Fruit fly (Drosophila melanogaster) whole organism, embryonic: ENCODE measurements around the gene CG7362.

ENCODE experiments used
- Antp ChIP-seq: fragments of 200-800 bp; sonication (Bioruptor generic); optimal IDR thresholded peaks from 3 replicates; lab custom pipeline; 2016; ENCODE audit warnings: missing biosample characterization, missing genetic modification characterization
- Atf3 ChIP-seq: fragments of 200-800 bp; sonication (Bioruptor generic); optimal IDR thresholded peaks from 3 replicates; lab custom pipeline; 2016; ENCODE audit warnings: missing biosample characterization, missing genetic modification characterization
- B-H1 ChIP-seq: fragments of 200-800 bp; sonication (Bioruptor generic); IDR thresholded peaks from 3 replicates; pipeline ENCODE4 v1.3.6; 2022; ENCODE audit warnings: missing biosample characterization, missing genetic modification characterization
- CG10462 ChIP-seq: fragments of 200-800 bp; sonication (Bioruptor generic); optimal IDR thresholded peaks from 2 replicates; lab custom pipeline; 2016; ENCODE audit warnings: missing biosample characterization, missing genetic modification characterization
- CG11093 ChIP-seq: fragments of 200-800 bp; sonication (Bioruptor generic); IDR thresholded peaks from 3 replicates; pipeline ENCODE4 v1.3.6; 2022; ENCODE audit warnings: missing biosample characterization, missing genetic modification characterization
- CG11504 ChIP-seq: fragments of 200-800 bp; sonication (Bioruptor generic); optimal IDR thresholded peaks from 3 replicates; lab custom pipeline; 2019; ENCODE audit warnings: missing biosample characterization, mild to moderate bottlenecking, missing genetic modification characterization, moderate library complexity
- CG14014 ChIP-seq: fragments of 200-800 bp; sonication (Bioruptor generic); IDR thresholded peaks from 2 replicates; pipeline ENCODE4 v1.3.6; 2022; ENCODE audit warnings: missing biosample characterization, missing genetic modification characterization
- CG15479 ChIP-seq: fragments of 200-800 bp; sonication (Bioruptor generic); optimal IDR thresholded peaks from 3 replicates; lab custom pipeline; 2019; ENCODE audit warnings: missing biosample characterization, mild to moderate bottlenecking, missing genetic modification characterization, moderate library complexity
- CG16815 ChIP-seq: fragments of 200-800 bp; sonication (Bioruptor generic); optimal IDR thresholded peaks from 3 replicates; lab custom pipeline; 2017; ENCODE audit warnings: missing biosample characterization, mild to moderate bottlenecking, missing genetic modification characterization
- CG18011 ChIP-seq: fragments of 200-800 bp; sonication (Bioruptor generic); optimal IDR thresholded peaks from 2 replicates; lab custom pipeline; 2017; ENCODE audit warnings: missing biosample characterization, missing genetic modification characterization, mild to moderate bottlenecking, moderate library complexity, missing genotype
- CG18476 ChIP-seq: fragments of 200-800 bp; sonication (Bioruptor generic); optimal IDR thresholded peaks from 2 replicates; lab custom pipeline; 2016; ENCODE audit warnings: missing biosample characterization, mild to moderate bottlenecking, missing genetic modification characterization
- CG2199 ChIP-seq: fragments of 200-800 bp; sonication (Bioruptor generic); IDR thresholded peaks from 3 replicates; pipeline ENCODE4 v1.3.6; 2022; ENCODE audit warnings: missing biosample characterization, missing genetic modification characterization
- CG33213 ChIP-seq: fragments of 200-800 bp; sonication (Bioruptor generic); optimal IDR thresholded peaks from 3 replicates; lab custom pipeline; 2016; ENCODE audit warnings: missing biosample characterization, missing genetic modification characterization
- CG3995 ChIP-seq: fragments of 200-800 bp; sonication (Bioruptor generic); optimal IDR thresholded peaks from 3 replicates; lab custom pipeline; 2016; ENCODE audit warnings: missing biosample characterization, missing genetic modification characterization
- CG9797 ChIP-seq: fragments of 200-800 bp; sonication (Bioruptor generic); optimal IDR thresholded peaks from 3 replicates; lab custom pipeline; 2018; ENCODE audit warnings: missing biosample characterization, mild to moderate bottlenecking, missing genetic modification characterization
- CG9932 ChIP-seq: fragments of 200-800 bp; sonication (Bioruptor generic); IDR thresholded peaks from 2 replicates; pipeline ENCODE4 v1.3.6; 2022; ENCODE audit warnings: missing biosample characterization, missing genetic modification characterization
- CTCF ChIP-seq: fragments of 200-800 bp; sonication (Bioruptor generic); optimal IDR thresholded peaks from 2 replicates; lab custom pipeline; 2017; ENCODE audit warnings: missing biosample characterization, mild to moderate bottlenecking, missing genetic modification characterization, moderate library complexity
- Dip2 ChIP-seq: fragments of 200-800 bp; sonication (Bioruptor generic); IDR thresholded peaks from 2 replicates; pipeline ENCODE4 v1.3.6; 2022; ENCODE audit warnings: missing biosample characterization, missing genetic modification characterization
- Dll ChIP-seq: fragments of 200-800 bp; sonication (Bioruptor generic); IDR thresholded peaks from 4 replicates; pipeline ENCODE4 v1.3.6; 2022; ENCODE audit warnings: missing biosample characterization, missing genetic modification characterization; ENCODE audit not compliant: partially characterized antibody
- Doc3 ChIP-seq: fragments of 200-800 bp; sonication (Bioruptor generic); IDR thresholded peaks from 3 replicates; pipeline ENCODE4 v1.3.6; 2022; ENCODE audit warnings: missing biosample characterization, missing genetic modification characterization; ENCODE audit not compliant: partially characterized antibody
- Dref ChIP-seq: fragments of 200-800 bp; sonication (Bioruptor generic); IDR thresholded peaks from 2 replicates; pipeline ENCODE4 v1.3.6; 2022; ENCODE audit warnings: missing biosample characterization, missing genetic modification characterization
- E2f2 ChIP-seq: fragments of 200-800 bp; sonication (Bioruptor generic); IDR thresholded peaks from 2 replicates; pipeline ENCODE4 v1.3.6; 2022; ENCODE audit warnings: missing biosample characterization, missing genetic modification characterization
- Eip74EF ChIP-seq, 2 experiments: fragments of 200-800 bp in 1 of 2; fragments of >200 bp in 1 of 2; sonication (Bioruptor generic) in 1 of 2; optimal IDR thresholded peaks; 2 replicates each; lab custom pipeline; 2017 to 2019; ENCODE audit warnings: missing biosample characterization in 2 of 2, missing genetic modification characterization in 2 of 2, mild to moderate bottlenecking in 1 of 2, moderate library complexity in 1 of 2
- Fer3 ChIP-seq: fragments of 200-800 bp; sonication (Bioruptor generic); optimal IDR thresholded peaks from 2 replicates; lab custom pipeline; 2018; ENCODE audit warnings: missing biosample characterization, mild to moderate bottlenecking, missing genetic modification characterization, moderate library complexity
- HLH4C ChIP-seq: fragments of 200-800 bp; sonication (Bioruptor generic); IDR thresholded peaks from 3 replicates; pipeline ENCODE4 v1.3.6; 2022; ENCODE audit warnings: missing biosample characterization, missing genetic modification characterization; ENCODE audit not compliant: partially characterized antibody
- Hand ChIP-seq: fragments of 200-800 bp; sonication (Bioruptor generic); optimal IDR thresholded peaks from 2 replicates; lab custom pipeline; 2017; ENCODE audit warnings: mild to moderate bottlenecking, missing biosample characterization, missing genetic modification reagents, missing genetic modification characterization
- MESR4 ChIP-seq: fragments of 200-800 bp; sonication (Bioruptor generic); optimal IDR thresholded peaks from 2 replicates; lab custom pipeline; 2018; ENCODE audit warnings: missing biosample characterization, mild to moderate bottlenecking, missing genetic modification characterization, moderate library complexity
- Meics ChIP-seq: fragments of 200-800 bp; sonication (Bioruptor generic); optimal IDR thresholded peaks from 2 replicates; lab custom pipeline; 2017; ENCODE audit warnings: missing biosample characterization, mild to moderate bottlenecking, missing genetic modification characterization
- Rfx ChIP-seq: fragments of 200-800 bp; sonication (Bioruptor generic); IDR thresholded peaks from 2 replicates; pipeline ENCODE4 v1.3.6; 2022; ENCODE audit warnings: missing biosample characterization, missing genetic modification characterization
- ap ChIP-seq: fragments of 200-800 bp; sonication (Bioruptor generic); IDR thresholded peaks from 2 replicates; pipeline ENCODE4 v1.3.6; 2022; ENCODE audit warnings: missing biosample characterization, missing genetic modification characterization
- br ChIP-seq: fragments of >200 bp; optimal IDR thresholded peaks from 2 replicates; lab custom pipeline; 2017
- dati ChIP-seq: fragments of 200-800 bp; sonication (Bioruptor generic); IDR thresholded peaks from 2 replicates; pipeline ENCODE4 v1.3.6; 2022; ENCODE audit warnings: missing biosample characterization, missing genetic modification characterization
- dmrt11E ChIP-seq: fragments of 200-800 bp; sonication (Bioruptor generic); optimal IDR thresholded peaks from 3 replicates; lab custom pipeline; 2018; ENCODE audit warnings: missing biosample characterization, mild to moderate bottlenecking, missing genetic modification characterization, moderate library complexity
- exex ChIP-seq: fragments of 200-800 bp; sonication (Bioruptor generic); optimal IDR thresholded peaks from 4 replicates; lab custom pipeline; 2018; ENCODE audit warnings: missing biosample characterization, mild to moderate bottlenecking, missing genetic modification characterization, moderate library complexity
- gfzf ChIP-seq: fragments of 200-800 bp; sonication (Bioruptor generic); optimal IDR thresholded peaks from 2 replicates; lab custom pipeline; 2016; ENCODE audit warnings: missing biosample characterization, mild to moderate bottlenecking, missing genetic modification characterization, moderate library complexity
- hkb ChIP-seq, 2 experiments: fragments of 200-800 bp in 1 of 2; fragments of >200 bp in 1 of 2; sonication (Bioruptor generic) in 1 of 2; IDR thresholded peaks in 1 of 2; optimal IDR thresholded peaks in 1 of 2; 2 replicates each; pipeline versions ENCODE4 v1.3.6 to Lab custom; 2017 to 2022; ENCODE audit warnings: missing biosample characterization in 1 of 2, missing genetic modification characterization in 1 of 2
- jigr1 ChIP-seq: fragments of 200-800 bp; sonication (Bioruptor generic); IDR thresholded peaks from 3 replicates; pipeline ENCODE4 v1.3.6; 2022; ENCODE audit warnings: missing biosample characterization, missing genetic modification characterization
- oc ChIP-seq: fragments of 200-800 bp; sonication (Bioruptor generic); optimal IDR thresholded peaks from 2 replicates; lab custom pipeline; 2018; ENCODE audit warnings: missing biosample characterization, mild to moderate bottlenecking, missing genetic modification characterization, moderate library complexity
- pfk ChIP-seq: fragments of 200-800 bp; sonication (Bioruptor generic); optimal IDR thresholded peaks from 2 replicates; lab custom pipeline; 2018; ENCODE audit warnings: missing biosample characterization, mild to moderate bottlenecking, missing genetic modification characterization, moderate library complexity
- prd ChIP-seq, 3 experiments: fragments of >200 bp in 2 of 3; fragments of 200-800 bp in 1 of 3; sonication (Bioruptor generic) in 1 of 3; optimal IDR thresholded peaks in 2 of 3; IDR thresholded peaks in 1 of 3; 2 replicates in 2 of 3; 3 replicates in 1 of 3; pipeline versions ENCODE4 v1.3.6 to Lab custom; 2017 to 2022; ENCODE audit warnings: missing biosample characterization in 1 of 3, missing genetic modification characterization in 1 of 3
- psq ChIP-seq: fragments of 200-800 bp; sonication (Bioruptor generic); optimal IDR thresholded peaks from 2 replicates; lab custom pipeline; 2017; ENCODE audit warnings: missing biosample characterization, missing genetic modification characterization
- repo ChIP-seq: fragments of 200-800 bp; sonication (Bioruptor generic); optimal IDR thresholded peaks from 2 replicates; lab custom pipeline; 2016; ENCODE audit warnings: missing biosample characterization, missing genetic modification characterization
- sim ChIP-seq: fragments of 200-800 bp; sonication (Bioruptor generic); IDR thresholded peaks from 2 replicates; pipeline ENCODE4 v1.3.6; 2022; ENCODE audit warnings: missing biosample characterization, missing genetic modification characterization
- so ChIP-seq: fragments of 200-800 bp; sonication (Bioruptor generic); IDR thresholded peaks from 3 replicates; pipeline ENCODE4 v1.3.6; 2022; ENCODE audit warnings: missing biosample characterization, missing genetic modification characterization
- tap ChIP-seq: fragments of 200-800 bp; optimal IDR thresholded peaks from 3 replicates; lab custom pipeline; 2019; ENCODE audit warnings: missing biosample characterization, mild to moderate bottlenecking, missing genetic modification characterization, moderate library complexity
- tll ChIP-seq, 2 experiments: fragments of 200-800 bp in 1 of 2; fragments of >200 bp in 1 of 2; sonication (Bioruptor generic) in 1 of 2; optimal IDR thresholded peaks; 2 replicates each; lab custom pipeline; 2017 to 2019; ENCODE audit warnings: missing biosample characterization in 2 of 2, missing genetic modification characterization in 2 of 2, mild to moderate bottlenecking in 1 of 2, moderate library complexity in 1 of 2
- wek ChIP-seq: fragments of 200-800 bp; sonication (Bioruptor generic); optimal IDR thresholded peaks from 3 replicates; lab custom pipeline; 2018; ENCODE audit warnings: missing biosample characterization, mild to moderate bottlenecking, missing genetic modification characterization, moderate library complexity
- wor ChIP-seq: fragments of 200-800 bp; sonication (Bioruptor generic); IDR thresholded peaks from 2 replicates; pipeline ENCODE4 v1.3.6; 2022; ENCODE audit warnings: missing biosample characterization, missing genetic modification characterization
- zfh2 ChIP-seq: fragments of 200-800 bp; sonication (Bioruptor generic); optimal IDR thresholded peaks from 2 replicates; lab custom pipeline; 2016; ENCODE audit warnings: missing biosample characterization, missing genetic modification characterization

Gene CG7362

dm6 chr3R:14723671-14724500, 30.4 kb downstream of the CG7362 start, which contains the start of gene kibra (continued):
- TF ChIP-seq CG9797 (GFP tag; lab: Kevin White, UChicago), result peak; percentile 76
- TF ChIP-seq dati, result no peak
- TF ChIP-seq pfk (GFP tag; lab: Kevin White, UChicago), result no peak
- no peak for TF ChIP-seq br (lab: Kevin White, UChicago)
- TF ChIP-seq prd (optimal IDR thresholded peaks at IDR 0.05; lab: Kevin White, UChicago), result no peak
- no peak for TF ChIP-seq prd (GFP tag; IDR thresholded peaks at IDR 0.05; lab: Robert Waterston, UW)
- TF ChIP-seq Fer3 (tag; lab: Kevin White, UChicago), result peak; percentile 75
- TF ChIP-seq CG33213, result peak; percentile 94
- TF ChIP-seq B-H1 (GFP tag; lab: Robert Waterston, UW), result no peak
- TF ChIP-seq gfzf, result peak; percentile 45
- peak; percentile 52 for TF ChIP-seq CG18476 (GFP tag; lab: Kevin White, UChicago)
- no peak for TF ChIP-seq CG2199
- TF ChIP-seq Antp, result peak; percentile 73
- no peak for TF ChIP-seq CG18011 (GFP tag; lab: Kevin White, UChicago)
- TF ChIP-seq MESR4 (GFP tag; lab: Kevin White, UChicago), result peak; percentile 30
- no peak for TF ChIP-seq CG14014
- no peak for TF ChIP-seq Dll (GFP tag; lab: Robert Waterston, UW)
- TF ChIP-seq CG3995 (GFP tag; lab: Kevin White, UChicago), result peak; percentile 15
- TF ChIP-seq CG9932 (GFP tag; lab: Robert Waterston, UW), result no peak
- TF ChIP-seq jigr1 (GFP tag; lab: Robert Waterston, UW), result no peak
- no peak for TF ChIP-seq Hand (GFP tag; lab: Kevin White, UChicago)
- TF ChIP-seq CTCF, result no peak
- peak; percentile 30 for TF ChIP-seq Atf3
- no peak for TF ChIP-seq E2f2 (GFP tag; lab: Robert Waterston, UW)
- TF ChIP-seq CG11093 (GFP tag; lab: Robert Waterston, UW), result peak; percentile 70; the same call in 1 of the 3 replicates
- TF ChIP-seq CG11504 (tag; lab: Kevin White, UChicago), result peak; percentile 78
- TF ChIP-seq CG16815 (GFP tag; lab: Kevin White, UChicago), result no peak
- peak; percentile 43 for TF ChIP-seq wek (GFP tag; lab: Kevin White, UChicago)
- TF ChIP-seq zfh2 (GFP tag; lab: Kevin White, UChicago), result peak; percentile 84
- TF ChIP-seq Dip2 (GFP tag; lab: Robert Waterston, UW), result no peak
- peak; percentile 69 for TF ChIP-seq repo (GFP tag; lab: Kevin White, UChicago)
- TF ChIP-seq sim (GFP tag; lab: Robert Waterston, UW), result no peak
- TF ChIP-seq tap (tag; lab: Kevin White, UChicago), result peak; percentile 63
- no peak for TF ChIP-seq ap (GFP tag; lab: Robert Waterston, UW)
- peak; percentile 60 to 71 for TF ChIP-seq Eip74EF (GFP tag; optimal IDR thresholded peaks at IDR 0.05; lab: Kevin White, UChicago)
- no peak for TF ChIP-seq CG15479 (GFP tag; lab: Kevin White, UChicago)
- no peak for TF ChIP-seq so (GFP tag; lab: Robert Waterston, UW)
- TF ChIP-seq Rfx (GFP tag; lab: Robert Waterston, UW), result no peak
- peak; percentile 53 for TF ChIP-seq psq (GFP tag; lab: Kevin White, UChicago)
- no peak for TF ChIP-seq Doc3 (GFP tag; lab: Robert Waterston, UW)
- TF ChIP-seq hkb (optimal IDR thresholded peaks at IDR 0.05; lab: Kevin White, UChicago), result peak; percentile 50
- TF ChIP-seq hkb (GFP tag; IDR thresholded peaks at IDR 0.05; lab: Robert Waterston, UW), result no peak
- no peak for TF ChIP-seq Dref (GFP tag; lab: Robert Waterston, UW)
- peak; percentile 76 for TF ChIP-seq oc (tag; lab: Kevin White, UChicago)
- peak in 1 of 2 experiments; percentile 10 for TF ChIP-seq tll (GFP tag; optimal IDR thresholded peaks at IDR 0.05; lab: Kevin White, UChicago)
- peak; percentile 37 for TF ChIP-seq dmrt11E (tag; lab: Kevin White, UChicago)
- TF ChIP-seq HLH4C (GFP tag; lab: Robert Waterston, UW), result no peak
- peak; percentile 53 for TF ChIP-seq CG10462 (GFP tag; lab: Kevin White, UChicago)
- peak; percentile 59 for TF ChIP-seq Meics
- TF ChIP-seq wor (GFP tag; lab: Robert Waterston, UW), result no peak
- peak; percentile 22 for TF ChIP-seq exex (tag; lab: Kevin White, UChicago)
